Fruit fly (Drosophila melanogaster) whole organism, prepupa: ENCODE measurements around the gene p.

Source experiments
- Blimp-1 ChIP-seq: fragments of 200-800 bp; sonication (Bioruptor generic); optimal IDR thresholded peaks from 3 replicates; lab custom pipeline; 2017; ENCODE audit warnings: missing biosample characterization, missing genetic modification characterization, mild to moderate bottlenecking, moderate library complexity, missing genetic modification reagents
- CG10631 ChIP-seq: fragments of 200-800 bp; sonication (Bioruptor generic); optimal IDR thresholded peaks from 2 replicates; lab custom pipeline; 2016; ENCODE audit warnings: missing biosample characterization, missing genetic modification characterization
- CG10669 ChIP-seq: fragments of 200-800 bp; sonication (Bioruptor generic); optimal IDR thresholded peaks from 3 replicates; lab custom pipeline; 2018; ENCODE audit warnings: missing biosample characterization, mild to moderate bottlenecking, missing genetic modification characterization, moderate library complexity
- CG11294 ChIP-seq: fragments of 200-800 bp; sonication (Bioruptor generic); IDR thresholded peaks from 2 replicates; pipeline ENCODE4 v1.3.6; 2022; ENCODE audit warnings: missing biosample characterization, missing genetic modification characterization
- CG11762 ChIP-seq: fragments of 200-800 bp; sonication (Bioruptor generic); optimal IDR thresholded peaks from 3 replicates; lab custom pipeline; 2016; ENCODE audit warnings: missing biosample characterization, missing genetic modification characterization; ENCODE audit not compliant: insufficient read depth
- CG15336 ChIP-seq: fragments of 200-800 bp; sonication (Bioruptor generic); IDR thresholded peaks from 2 replicates; pipeline ENCODE4 v1.3.6; 2022; ENCODE audit warnings: missing biosample characterization, missing genetic modification characterization
- CG1621 ChIP-seq: fragments of 200-800 bp; sonication (Bioruptor generic); optimal IDR thresholded peaks from 3 replicates; lab custom pipeline; 2018; ENCODE audit warnings: missing biosample characterization, mild to moderate bottlenecking, missing genetic modification characterization
- CG16779 ChIP-seq: fragments of 200-800 bp; sonication (Bioruptor generic); optimal IDR thresholded peaks from 3 replicates; lab custom pipeline; 2017; ENCODE audit warnings: missing biosample characterization, mild to moderate bottlenecking, missing genetic modification characterization
- CG3032 ChIP-seq: fragments of 200-800 bp; optimal IDR thresholded peaks from 2 replicates; lab custom pipeline; 2019; ENCODE audit warnings: missing biosample characterization, mild to moderate bottlenecking, missing genetic modification characterization, moderate library complexity
- CG31627 ChIP-seq: fragments of 200-800 bp; sonication (Bioruptor generic); optimal IDR thresholded peaks from 3 replicates; lab custom pipeline; 2016; ENCODE audit warnings: missing biosample characterization, missing genetic modification characterization
- CG3919 ChIP-seq: fragments of 200-800 bp; sonication (Bioruptor generic); optimal IDR thresholded peaks from 3 replicates; lab custom pipeline; 2016; ENCODE audit warnings: missing biosample characterization, missing genetic modification characterization
- CG4318 ChIP-seq: fragments of 200-800 bp; sonication (Bioruptor generic); optimal IDR thresholded peaks from 3 replicates; lab custom pipeline; 2017; ENCODE audit warnings: missing biosample characterization, mild to moderate bottlenecking, missing genetic modification characterization
- CG6163 ChIP-seq: fragments of 200-800 bp; sonication (Bioruptor generic); IDR thresholded peaks from 3 replicates; pipeline ENCODE4 v1.3.6; 2022; ENCODE audit warnings: missing biosample characterization, missing genetic modification characterization
- CG6276 ChIP-seq: fragments of 200-800 bp; sonication (Bioruptor generic); optimal IDR thresholded peaks from 2 replicates; lab custom pipeline; 2017; ENCODE audit warnings: missing biosample characterization, mild to moderate bottlenecking, missing genetic modification characterization
- CG6792 ChIP-seq: fragments of 200-800 bp; sonication (Bioruptor generic); optimal IDR thresholded peaks from 3 replicates; lab custom pipeline; 2016; ENCODE audit warnings: missing biosample characterization, missing genetic modification characterization
- CG6808 ChIP-seq: fragments of 200-800 bp; sonication (Bioruptor generic); optimal IDR thresholded peaks from 3 replicates; lab custom pipeline; 2017; ENCODE audit warnings: missing biosample characterization, missing genetic modification characterization, mild to moderate bottlenecking, moderate library complexity, missing genetic modification reagents
- CG7368 ChIP-seq: fragments of 200-800 bp; sonication (Bioruptor generic); optimal IDR thresholded peaks from 3 replicates; lab custom pipeline; 2016; ENCODE audit warnings: missing biosample characterization, missing genetic modification characterization
- CG8119 ChIP-seq: fragments of 200-800 bp; sonication (Bioruptor generic); IDR thresholded peaks from 3 replicates; pipeline ENCODE4 v1.3.6; 2022; ENCODE audit warnings: missing biosample characterization, missing genetic modification characterization
- CG8319 ChIP-seq: fragments of 200-800 bp; sonication (Bioruptor generic); optimal IDR thresholded peaks from 3 replicates; lab custom pipeline; 2016; ENCODE audit warnings: missing biosample characterization, missing genetic modification characterization
- CG8632 ChIP-seq: fragments of 200-800 bp; sonication (Bioruptor generic); optimal IDR thresholded peaks from 3 replicates; lab custom pipeline; 2016; ENCODE audit warnings: missing biosample characterization, missing genetic modification characterization
- CG9139 ChIP-seq: fragments of 200-800 bp; sonication (Bioruptor generic); optimal IDR thresholded peaks from 3 replicates; lab custom pipeline; 2017; ENCODE audit warnings: missing biosample characterization, mild to moderate bottlenecking, missing genetic modification characterization
- Eip78C ChIP-seq: fragments of 200-800 bp; sonication (Bioruptor generic); peaks from one replicate; lab custom pipeline; 2016; ENCODE audit warnings: missing biosample characterization, missing genetic modification characterization
- Eip93F ChIP-seq: fragments of 200-800 bp; sonication (Bioruptor generic); optimal IDR thresholded peaks from 2 replicates; lab custom pipeline; 2016; ENCODE audit warnings: missing biosample characterization, mild to moderate bottlenecking, missing genetic modification characterization
- Ets21C ChIP-seq: fragments of 200-800 bp; sonication (Bioruptor generic); optimal IDR thresholded peaks from 3 replicates; lab custom pipeline; 2016; ENCODE audit warnings: missing biosample characterization, missing genetic modification characterization
- Ets96B ChIP-seq: fragments of 200-800 bp; optimal IDR thresholded peaks from 2 replicates; lab custom pipeline; 2019; ENCODE audit warnings: missing biosample characterization, mild to moderate bottlenecking, missing genetic modification characterization, moderate library complexity
- Gug ChIP-seq: fragments of 200-800 bp; sonication (Bioruptor generic); IDR thresholded peaks from 2 replicates; pipeline ENCODE4 v1.3.6; 2022; ENCODE audit warnings: missing biosample characterization, missing genetic modification characterization
- Hr39 ChIP-seq: fragments of 200-800 bp; sonication (Bioruptor generic); optimal IDR thresholded peaks from 2 replicates; lab custom pipeline; 2016; ENCODE audit warnings: missing biosample characterization, missing genetic modification characterization
- Hr4 ChIP-seq: fragments of 200-800 bp; sonication (Bioruptor generic); optimal IDR thresholded peaks from 3 replicates; lab custom pipeline; 2016; ENCODE audit warnings: missing biosample characterization, missing genetic modification characterization
- Lpt ChIP-seq: fragments of 200-800 bp; sonication (Bioruptor generic); optimal IDR thresholded peaks from 3 replicates; lab custom pipeline; 2016; ENCODE audit warnings: missing biosample characterization, missing genetic modification characterization
- Met ChIP-seq: fragments of 200-800 bp; sonication (Bioruptor generic); optimal IDR thresholded peaks from 3 replicates; lab custom pipeline; 2016; ENCODE audit warnings: missing biosample characterization, missing genetic modification characterization
- Smox ChIP-seq: fragments of 200-800 bp; sonication (Bioruptor generic); optimal IDR thresholded peaks from 3 replicates; lab custom pipeline; 2016; ENCODE audit warnings: missing biosample characterization, missing genetic modification characterization
- Sox102F ChIP-seq: fragments of 200-800 bp; sonication (Bioruptor generic); optimal IDR thresholded peaks from 2 replicates; lab custom pipeline; 2016; ENCODE audit warnings: missing biosample characterization, mild to moderate bottlenecking, missing genetic modification characterization
- Sox14 ChIP-seq: fragments of 200-800 bp; sonication (Bioruptor generic); optimal IDR thresholded peaks from 3 replicates; lab custom pipeline; 2016; ENCODE audit warnings: missing biosample characterization, missing genetic modification characterization
- dac ChIP-seq: fragments of 200-800 bp; sonication (Bioruptor generic); optimal IDR thresholded peaks from 2 replicates; lab custom pipeline; 2017; ENCODE audit warnings: missing biosample characterization, mild to moderate bottlenecking, missing genetic modification characterization
- dsx ChIP-seq: fragments of 200-800 bp; optimal IDR thresholded peaks from 3 replicates; lab custom pipeline; 2019; ENCODE audit warnings: missing biosample characterization, mild to moderate bottlenecking, missing genetic modification characterization, moderate library complexity; ENCODE audit not compliant: poor library complexity, severe bottlenecking
- eg ChIP-seq: fragments of 200-800 bp; sonication (Bioruptor generic); IDR thresholded peaks from 3 replicates; pipeline ENCODE4 v1.3.6; 2022; ENCODE audit warnings: missing biosample characterization, missing genetic modification characterization
- esn ChIP-seq: fragments of 200-800 bp; sonication (Bioruptor generic); optimal IDR thresholded peaks from 2 replicates; lab custom pipeline; 2016; ENCODE audit warnings: missing biosample characterization, mild to moderate bottlenecking, missing genetic modification characterization, moderate library complexity
- fd59A ChIP-seq: fragments of 200-800 bp; sonication (Bioruptor generic); optimal IDR thresholded peaks from 2 replicates; lab custom pipeline; 2017; ENCODE audit warnings: missing biosample characterization, mild to moderate bottlenecking, missing genetic modification characterization, missing genetic modification reagents
- fd85E ChIP-seq: fragments of 200-800 bp; sonication (Bioruptor generic); optimal IDR thresholded peaks from 3 replicates; lab custom pipeline; 2016; ENCODE audit warnings: missing biosample characterization, missing genetic modification characterization
- fkh ChIP-seq: fragments of 200-800 bp; sonication (Bioruptor generic); optimal IDR thresholded peaks from 3 replicates; lab custom pipeline; 2017; ENCODE audit warnings: missing biosample characterization, mild to moderate bottlenecking, missing genetic modification characterization, moderate library complexity
- lz ChIP-seq: fragments of 200-800 bp; sonication (Bioruptor generic); optimal IDR thresholded peaks from 3 replicates; lab custom pipeline; 2016; ENCODE audit warnings: missing biosample characterization, missing genetic modification characterization
- net ChIP-seq: fragments of 200-800 bp; sonication (Bioruptor generic); optimal IDR thresholded peaks from 3 replicates; lab custom pipeline; 2016; ENCODE audit warnings: missing biosample characterization, missing genetic modification characterization
- pdm3 ChIP-seq: fragments of 200-800 bp; sonication (Bioruptor generic); optimal IDR thresholded peaks from 3 replicates; lab custom pipeline; 2016; ENCODE audit warnings: missing biosample characterization, missing genetic modification characterization
- salr ChIP-seq, 2 experiments: fragments of 200-800 bp; sonication (Bioruptor generic); optimal IDR thresholded peaks; 3 replicates each; lab custom pipeline; 2016 to 2018; ENCODE audit warnings: missing biosample characterization in 2 of 2, missing genetic modification characterization in 2 of 2, mild to moderate bottlenecking in 1 of 2
- spab ChIP-seq: fragments of 200-800 bp; sonication (Bioruptor generic); optimal IDR thresholded peaks from 2 replicates; lab custom pipeline; 2017; ENCODE audit warnings: missing biosample characterization, mild to moderate bottlenecking, missing genetic modification characterization, missing genetic modification reagents
- svp ChIP-seq: fragments of 200-800 bp; sonication (Bioruptor generic); peaks from one replicate; lab custom pipeline; 2016; ENCODE audit warnings: missing biosample characterization, missing genetic modification characterization
- topi ChIP-seq: fragments of 200-800 bp; sonication (Bioruptor generic); optimal IDR thresholded peaks from 3 replicates; lab custom pipeline; 2016; ENCODE audit warnings: missing biosample characterization, missing genetic modification characterization
- vri ChIP-seq: fragments of 200-800 bp; sonication (Bioruptor generic); optimal IDR thresholded peaks from 3 replicates; lab custom pipeline; 2016; ENCODE audit warnings: missing biosample characterization, mild to moderate bottlenecking, missing genetic modification characterization

Gene p

DNA sequence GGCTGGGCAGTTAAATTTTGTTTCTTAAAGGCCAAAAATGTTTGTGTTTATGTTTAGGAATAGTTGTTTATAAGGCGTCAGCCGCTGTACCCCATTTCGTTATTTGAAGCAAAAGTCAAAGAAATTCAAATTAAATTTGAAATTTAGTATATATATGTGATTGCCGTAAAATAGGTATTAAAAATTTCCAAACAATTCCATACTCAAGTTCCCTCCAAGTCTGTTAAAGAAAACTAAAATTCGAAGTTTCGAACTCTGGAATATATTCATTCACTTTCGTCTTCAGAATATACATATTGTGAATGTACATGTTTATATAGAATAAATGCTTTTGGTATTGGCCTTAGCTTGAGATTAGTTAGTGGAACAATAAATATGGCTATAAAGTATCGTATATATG lies 9.8 kb downstream of the p start, which contains the start of gene bel:
bel (minus strand) TSS at position 101 of the 400 bp plus-strand sequence.
- no peak for TF ChIP-seq Hr39 (GFP tag; lab: Kevin White, UChicago)
- TF ChIP-seq esn (GFP tag; lab: Kevin White, UChicago), result no peak
- TF ChIP-seq fd85E (GFP tag; lab: Kevin White, UChicago), result no peak
- TF ChIP-seq vri (GFP tag; lab: Kevin White, UChicago), result no peak
- TF ChIP-seq Lpt (GFP tag; lab: Kevin White, UChicago), result no peak
- no peak for TF ChIP-seq svp
- no peak for TF ChIP-seq lz (GFP tag; lab: Kevin White, UChicago)
- TF ChIP-seq CG7368 (GFP tag; lab: Kevin White, UChicago), result no peak

DNA sequence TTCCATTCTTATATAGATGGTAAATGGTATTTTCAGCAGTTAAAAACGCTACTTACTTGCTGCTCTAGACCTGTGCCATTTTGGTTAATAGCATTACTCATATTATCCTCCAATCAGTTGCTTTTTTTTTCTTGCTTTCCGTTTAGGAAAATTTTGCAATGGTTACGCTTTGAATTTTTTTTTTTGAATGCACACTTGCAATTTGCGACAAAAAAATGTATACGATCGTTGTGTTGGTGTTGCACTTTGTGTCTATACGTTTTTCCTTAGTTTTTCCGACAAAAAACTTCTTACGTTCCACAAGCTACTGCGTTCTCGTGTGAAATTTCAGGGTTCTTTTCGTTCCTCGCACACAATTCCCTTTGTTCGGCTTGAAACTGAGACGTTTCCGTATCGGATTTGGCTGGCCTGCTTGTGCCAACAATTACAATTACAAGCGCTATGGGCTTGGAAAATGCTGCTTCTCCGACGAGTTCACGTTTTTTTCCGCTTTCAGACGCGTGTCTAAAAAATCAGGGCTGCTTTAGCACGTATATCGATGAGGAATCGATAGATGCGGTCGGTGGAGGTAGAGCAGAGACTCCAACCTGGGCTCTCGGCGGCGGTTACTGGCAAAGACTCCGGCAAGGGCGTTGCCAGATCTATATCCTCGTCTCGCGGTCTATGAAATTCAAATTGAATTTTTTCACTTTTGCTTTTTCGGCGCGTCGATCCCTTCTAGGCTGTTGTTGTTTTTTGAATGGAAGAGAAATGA lies 10.4 kb downstream of the p start:
- no peak for TF ChIP-seq net
- TF ChIP-seq CG6163 (GFP tag; lab: Robert Waterston, UW), result peak; percentile 52
- no peak for TF ChIP-seq salr (GFP tag; optimal IDR thresholded peaks at IDR 0.05; lab: Kevin White, UChicago)
- TF ChIP-seq CG3919 (GFP tag; lab: Kevin White, UChicago), result peak; percentile 36
- TF ChIP-seq Sox102F (GFP tag; lab: Kevin White, UChicago), result no peak
- TF ChIP-seq CG11762, result no peak
- no peak for TF ChIP-seq Lpt (GFP tag; lab: Kevin White, UChicago)
- TF ChIP-seq CG11294 (GFP tag; lab: Robert Waterston, UW), result no peak
- peak; percentile 20 for TF ChIP-seq Smox (GFP tag; lab: Kevin White, UChicago)
- TF ChIP-seq CG10631 (GFP tag; lab: Kevin White, UChicago), result no peak
- TF ChIP-seq Hr4, result no peak
- no peak for TF ChIP-seq vri (GFP tag; lab: Kevin White, UChicago)
- TF ChIP-seq CG4318 (GFP tag; lab: Kevin White, UChicago), result no peak
- TF ChIP-seq fd85E (GFP tag; lab: Kevin White, UChicago), result no peak
- TF ChIP-seq fkh, result no peak
- no peak for TF ChIP-seq CG8319 (GFP tag; lab: Kevin White, UChicago)
- TF ChIP-seq dsx (GFP tag; lab: Kevin White, UChicago), result peak; percentile 1
- TF ChIP-seq Ets21C (GFP tag; lab: Kevin White, UChicago), result no peak
- TF ChIP-seq CG7368 (GFP tag; lab: Kevin White, UChicago), result peak; percentile 9
- TF ChIP-seq CG10669 (GFP tag; lab: Kevin White, UChicago), result no peak
- no peak for TF ChIP-seq Ets96B (tag; lab: Kevin White, UChicago)
- peak; percentile 29 for TF ChIP-seq CG3032
- no peak for TF ChIP-seq topi
- peak; percentile 24 for TF ChIP-seq CG6808 (GFP tag; lab: Kevin White, UChicago)
- no peak for TF ChIP-seq fd59A (GFP tag; lab: Kevin White, UChicago)
- peak; percentile 79 for TF ChIP-seq Sox14 (GFP tag; lab: Kevin White, UChicago)
- TF ChIP-seq CG1621 (tag; lab: Kevin White, UChicago), result peak; percentile 99
- TF ChIP-seq CG8632 (GFP tag; lab: Kevin White, UChicago), result no peak
- TF ChIP-seq CG9139, result no peak
- no peak for TF ChIP-seq Eip93F (GFP tag; lab: Kevin White, UChicago)
- TF ChIP-seq CG15336 (GFP tag; lab: Robert Waterston, UW), result no peak; the same call in 1 of the 2 replicates
- TF ChIP-seq spab (GFP tag; lab: Kevin White, UChicago), result no peak
- TF ChIP-seq CG16779 (tag; lab: Kevin White, UChicago), result no peak
- TF ChIP-seq eg (GFP tag; lab: Robert Waterston, UW), result 0 out of 3 replicates have a peak, but pooled peaks have one; percentile 31
- no peak for TF ChIP-seq dac
- peak; percentile 54 for TF ChIP-seq Blimp-1 (GFP tag; lab: Kevin White, UChicago)
- TF ChIP-seq CG6276, result no peak
- no peak for TF ChIP-seq Met
- no peak for TF ChIP-seq Gug (GFP tag; lab: Robert Waterston, UW)
- TF ChIP-seq CG6792, result no peak
- TF ChIP-seq CG31627 (GFP tag; lab: Kevin White, UChicago), result peak; percentile 7
- TF ChIP-seq pdm3 (GFP tag; lab: Kevin White, UChicago), result no peak
- no peak for TF ChIP-seq CG8119
- peak; percentile 29 for TF ChIP-seq Eip78C (GFP tag; lab: Kevin White, UChicago)
- peak; percentile 69 for TF ChIP-seq svp
